Fruit fly (Drosophila melanogaster): ENCODE measurements around the gene CG5412.

CG5412 gene

DNA sequence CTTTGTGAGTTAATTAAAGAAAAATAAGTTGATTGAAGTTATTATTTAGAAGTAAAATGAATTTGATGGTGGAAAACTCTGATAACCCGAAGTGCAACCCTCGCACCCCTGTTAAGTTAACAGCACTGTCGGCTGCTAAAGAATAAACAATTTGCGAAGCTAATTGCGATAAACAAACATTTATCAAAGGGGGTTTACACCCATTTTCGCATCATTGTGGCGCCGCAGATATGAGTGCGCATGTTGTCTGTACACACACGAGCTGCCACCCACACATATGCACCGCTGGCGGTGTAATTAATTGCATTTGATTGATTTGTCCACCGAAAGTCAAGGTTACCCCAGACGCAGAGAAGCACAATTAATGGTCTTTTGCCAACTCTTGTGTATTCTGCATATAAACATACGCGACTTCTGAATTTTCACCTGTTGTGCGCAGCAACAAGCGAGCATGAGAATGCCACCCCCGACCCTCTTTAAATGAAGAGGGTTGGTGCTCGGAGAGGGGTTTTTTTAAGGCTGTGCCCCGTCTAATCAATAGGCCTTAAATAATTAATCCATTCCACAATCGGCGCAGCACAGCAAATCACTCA lies 25.3 kb upstream of the CG5412 start (continued):
- no peak for TF ChIP-seq Hr78 (GFP tag; optimal IDR thresholded peaks at IDR 0.05)
- peak; percentile 8 for TF ChIP-seq CG4328 (GFP tag; optimal IDR thresholded peaks at IDR 0.05)
- TF ChIP-seq CG13894 (tag; optimal IDR thresholded peaks at IDR 0.05): no peak
- TF ChIP-seq CG15696 (tag; optimal IDR thresholded peaks at IDR 0.05): no peak
- no peak for TF ChIP-seq HLH4C (GFP tag; IDR thresholded peaks at IDR 0.05; ENCODE audit: partially characterized antibody)
- no peak for TF ChIP-seq CG14965 (GFP tag; optimal IDR thresholded peaks at IDR 0.05; ENCODE audit: borderline replicate concordance)
- TF ChIP-seq CG15073 (GFP tag; optimal IDR thresholded peaks at IDR 0.05): no peak
- TF ChIP-seq CG7928 (GFP tag; optimal IDR thresholded peaks at IDR 0.05): peak; percentile 80
- TF ChIP-seq CG15514 (GFP tag; optimal IDR thresholded peaks at IDR 0.05): peak; percentile 21
- TF ChIP-seq abd-A (tag; optimal IDR thresholded peaks at IDR 0.05): peak; percentile 16
- peak; percentile 10 for TF ChIP-seq eyg (GFP tag; optimal IDR thresholded peaks at IDR 0.05)
- TF ChIP-seq onecut (GFP tag; IDR thresholded peaks at IDR 0.05): peak; percentile 48
- no peak for TF ChIP-seq ase (GFP tag; IDR thresholded peaks at IDR 0.05)
- no peak for TF ChIP-seq dysf (GFP tag; IDR thresholded peaks at IDR 0.05)
- peak; percentile 42 for TF ChIP-seq mirr (GFP tag; optimal IDR thresholded peaks at IDR 0.05)
- no peak for TF ChIP-seq CG1792 (GFP tag; optimal IDR thresholded peaks at IDR 0.05)
- TF ChIP-seq CG11247 (GFP tag; IDR thresholded peaks at IDR 0.05): no peak
- TF ChIP-seq tio (GFP tag; optimal IDR thresholded peaks at IDR 0.05): no peak
- TF ChIP-seq CG17912 (GFP tag; optimal IDR thresholded peaks at IDR 0.05): no peak
- no peak for TF ChIP-seq CG1233 (GFP tag; optimal IDR thresholded peaks at IDR 0.05)
- TF ChIP-seq wek (GFP tag; optimal IDR thresholded peaks at IDR 0.05): peak; percentile 24
- TF ChIP-seq CG17385 (GFP tag; optimal IDR thresholded peaks at IDR 0.05): peak; percentile 24
- peak; percentile 90 for TF ChIP-seq CG2116 (GFP tag; optimal IDR thresholded peaks at IDR 0.05)
- no peak for TF ChIP-seq CG2120 (GFP tag; optimal IDR thresholded peaks at IDR 0.05)
- peak; percentile 18 for TF ChIP-seq nerfin-1 (tag; optimal IDR thresholded peaks at IDR 0.05)
- peak; percentile 10 for TF ChIP-seq CG18599 (GFP tag; optimal IDR thresholded peaks at IDR 0.05)
- TF ChIP-seq tna (GFP tag; IDR thresholded peaks at IDR 0.05; ENCODE audit: partially characterized antibody): 0 out of 2 replicates have a peak, but pooled peaks have one; percentile 15
- no peak for TF ChIP-seq fd64A (GFP tag; optimal IDR thresholded peaks at IDR 0.05)
- TF ChIP-seq amos (GFP tag; IDR thresholded peaks at IDR 0.05; ENCODE audit: partially characterized antibody): no peak
- no peak for TF ChIP-seq fu2 (GFP tag; optimal IDR thresholded peaks at IDR 0.05)
- TF ChIP-seq Med (GFP tag): peak; percentile 45
- peak; percentile 69 for TF ChIP-seq Ets65A (GFP tag)
- TF ChIP-seq h (optimal IDR thresholded peaks at IDR 0.05): no peak
- no peak for TF ChIP-seq hkb (optimal IDR thresholded peaks at IDR 0.05)
- TF ChIP-seq hkb (GFP tag; IDR thresholded peaks at IDR 0.05): no peak
- no peak for TF ChIP-seq CG12155 (GFP tag; optimal IDR thresholded peaks at IDR 0.05)
- no peak for TF ChIP-seq Aef1 (GFP tag; IDR thresholded peaks at IDR 0.05)
- TF ChIP-seq vnd (GFP tag; IDR thresholded peaks at IDR 0.05; ENCODE audit: partially characterized antibody): no peak
- TF ChIP-seq CG13287 (GFP tag; IDR thresholded peaks at IDR 0.05; ENCODE audit: partially characterized antibody): no peak
- TF ChIP-seq MESR4 (GFP tag; optimal IDR thresholded peaks at IDR 0.05): peak; percentile 24
- no peak for TF ChIP-seq dati (GFP tag; IDR thresholded peaks at IDR 0.05)
- no peak for TF ChIP-seq stc (GFP tag; IDR thresholded peaks at IDR 0.05)
- TF ChIP-seq CG8290 (GFP tag; optimal IDR thresholded peaks at IDR 0.05): no peak
- TF ChIP-seq CG8290 (tag; optimal IDR thresholded peaks at IDR 0.05): no peak
- TF ChIP-seq klu (GFP tag; IDR thresholded peaks at IDR 0.05): no peak
- TF ChIP-seq CG4617 (GFP tag; optimal IDR thresholded peaks at IDR 0.05; ENCODE audit: borderline replicate concordance): no peak
- TF ChIP-seq GATAe (GFP tag; conservative IDR thresholded peaks at IDR 0.05): no peak
- TF ChIP-seq CG3281 (GFP tag; optimal IDR thresholded peaks at IDR 0.05): peak; percentile 0
- TF ChIP-seq CG10543 (GFP tag; optimal IDR thresholded peaks at IDR 0.05): no peak
- TF ChIP-seq CG8359 (GFP tag; optimal IDR thresholded peaks at IDR 0.05; ENCODE audit: borderline replicate concordance): no peak

Measured in whole organism, embryonic.